Worm (Caenorhabditis elegans) whole organism, late embryonic: ENCODE measurements around the gene Y75B8A.32.

ENCODE experiments used
- ceh-24 ChIP-seq: sonication (generic microtip); optimal IDR thresholded peaks from 2 replicates; lab custom pipeline; 2016; ENCODE audit warnings: mild to moderate bottlenecking, missing genetic modification characterization, missing compliant biosample characterization
- fkh-10 ChIP-seq: fragments of 150-350 bp; optimal IDR thresholded peaks from 2 replicates; lab custom pipeline; 2014; ENCODE audit warnings: missing biosample characterization, missing genetic modification reagents, missing genetic modification characterization
- lin-11 ChIP-seq: fragments of 200-800 bp; sonication (Bioruptor generic); optimal IDR thresholded peaks from 2 replicates; lab custom pipeline; 2018; ENCODE audit warnings: mild to moderate bottlenecking, missing genetic modification characterization, missing compliant biosample characterization
- nhr-11 ChIP-seq: fragments of 150-350 bp; optimal IDR thresholded peaks from 2 replicates; lab custom pipeline; 2014; ENCODE audit warnings: missing biosample characterization, missing genetic modification characterization
- rnt-1 ChIP-seq: sonication (generic microtip); optimal IDR thresholded peaks from 2 replicates; lab custom pipeline; 2016; ENCODE audit warnings: missing genetic modification characterization, missing compliant biosample characterization
- tbx-7 ChIP-seq: sonication (generic microtip); optimal IDR thresholded peaks from 2 replicates; lab custom pipeline; 2016; ENCODE audit warnings: missing genotype, missing genetic modification characterization, missing compliant biosample characterization
- unc-55 ChIP-seq: sonication (generic microtip); optimal IDR thresholded peaks from 2 replicates; lab custom pipeline; 2017; ENCODE audit warnings: missing biosample characterization, missing genetic modification reagents, missing genetic modification characterization

DNA sequence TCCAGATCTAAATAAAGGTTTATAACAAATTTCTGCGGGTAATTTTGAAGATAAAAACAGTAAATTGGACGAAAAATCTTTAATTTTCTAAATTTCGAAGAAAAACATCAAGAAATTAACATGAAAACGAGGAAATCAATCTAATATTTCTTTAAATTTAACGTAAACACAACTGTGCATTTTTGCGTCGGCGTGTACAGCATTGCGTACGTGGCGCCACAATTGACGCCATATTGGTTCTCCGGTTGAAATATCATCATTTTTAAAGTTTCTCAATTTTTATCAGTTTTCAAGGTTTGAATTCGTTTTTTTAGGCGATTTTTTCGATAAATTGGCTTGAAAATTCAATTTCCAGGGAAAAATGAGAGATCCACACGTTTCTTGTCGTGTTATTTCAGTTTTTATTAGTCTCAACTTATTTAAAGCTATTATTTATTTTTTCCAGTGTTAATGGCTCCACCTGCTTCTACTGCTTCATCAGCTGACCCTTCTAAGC, 11.7 kb upstream of the Y75B8A.32 start, which contains the start of gene rpt-6:
- TF ChIP-seq rnt-1 (no peak), lin-11 (no peak), ceh-24 (tag; lab: Kevin White, UChicago) (no peak), fkh-10 (GFP tag; lab: Kevin White, UChicago) (no peak), tbx-7 (no peak), nhr-11 (no peak), unc-55 (GFP tag; lab: Kevin White, UChicago) (no peak)
